Worm (Caenorhabditis elegans) whole organism, L1 larva: ENCODE data around the gene pir-1.

Experiments
- C16A3.4 ChIP-seq: fragments of 150-350 bp; optimal IDR thresholded peaks from 2 replicates; lab custom pipeline; 2014; ENCODE audit warnings: missing biosample characterization, missing genetic modification characterization
- C34B4.2 ChIP-seq: sonication (generic microtip); optimal IDR thresholded peaks from 2 replicates; lab custom pipeline; 2017; ENCODE audit warnings: mild to moderate bottlenecking, missing genetic modification characterization, missing compliant biosample characterization
- aha-1 ChIP-seq: fragments of 150-350 bp; optimal IDR thresholded peaks from 2 replicates; lab custom pipeline; 2014; ENCODE audit warnings: missing biosample characterization, missing genetic modification characterization
- alr-1 ChIP-seq: fragments of 200-800 bp; sonication (Bioruptor generic); optimal IDR thresholded peaks from 2 replicates; lab custom pipeline; 2018; ENCODE audit warnings: borderline replicate concordance, mild to moderate bottlenecking, missing genetic modification characterization, missing compliant biosample characterization
- aly-2 ChIP-seq: fragments of 150-350 bp; optimal IDR thresholded peaks from 2 replicates; lab custom pipeline; 2014; ENCODE audit warnings: missing biosample characterization, missing genetic modification characterization
- ceh-8 ChIP-seq: fragments of 200-800 bp; sonication (Bioruptor generic); optimal IDR thresholded peaks from 2 replicates; lab custom pipeline; 2018; ENCODE audit warnings: mild to moderate bottlenecking, missing genetic modification characterization, moderate library complexity, missing compliant biosample characterization
- ceh-82 ChIP-seq, 3 experiments: fragments of 150-350 bp in 1 of 3; sonication (generic microtip) in 2 of 3; optimal IDR thresholded peaks; 2 replicates each; lab custom pipeline; 2014 to 2017; ENCODE audit warnings: missing biosample characterization in 3 of 3, missing genetic modification characterization in 3 of 3
- ceh-90 ChIP-seq: sonication (generic microtip); optimal IDR thresholded peaks from 2 replicates; lab custom pipeline; 2016; ENCODE audit warnings: missing genetic modification characterization, missing compliant biosample characterization
- ces-1 ChIP-seq: fragments of 150-350 bp; optimal IDR thresholded peaks from 2 replicates; lab custom pipeline; 2014; ENCODE audit warnings: missing biosample characterization, missing genetic modification reagents, missing genetic modification characterization
- dsc-1 ChIP-seq: sonication (generic microtip); optimal IDR thresholded peaks from 2 replicates; lab custom pipeline; 2016; ENCODE audit warnings: mild to moderate bottlenecking, missing genetic modification characterization, missing compliant biosample characterization
- efl-1 ChIP-seq, 4 experiments: fragments of 150-350 bp; optimal IDR thresholded peaks in 3 of 4; peaks in 1 of 4; 1 replicate in 1 of 4; 2 replicates in 3 of 4; lab custom pipeline; 2014; ENCODE audit warnings: missing biosample characterization in 2 of 4, missing genetic modification characterization in 2 of 4, missing genetic modification reagents in 2 of 4
- efl-3 ChIP-seq: fragments of 200-800 bp; sonication (Bioruptor generic); optimal IDR thresholded peaks from 2 replicates; lab custom pipeline; 2018; ENCODE audit warnings: mild to moderate bottlenecking, missing genetic modification characterization, missing compliant biosample characterization
- egl-13 ChIP-seq: sonication (generic microtip); optimal IDR thresholded peaks from 2 replicates; lab custom pipeline; 2016; ENCODE audit warnings: missing genotype, missing genetic modification reagents, missing genetic modification characterization, missing compliant biosample characterization
- egl-27 ChIP-seq, 2 experiments: fragments of 150-350 bp in 1 of 2; sonication (generic microtip); optimal IDR thresholded peaks; 3 replicates each; lab custom pipeline; 2017 to 2018; ENCODE audit warnings: missing biosample characterization in 2 of 2, missing genetic modification characterization in 2 of 2, missing genetic modification reagents in 2 of 2
- elt-2 ChIP-seq: sonication (generic microtip); optimal IDR thresholded peaks from 2 replicates; lab custom pipeline; 2016; ENCODE audit warnings: missing genetic modification characterization, mild to moderate bottlenecking, inconsistent platforms, missing compliant biosample characterization, missing genetic modification reagents
- elt-3 ChIP-seq, 6 experiments: fragments of 150-350 bp in 1 of 6; sonication (generic microtip); optimal IDR thresholded peaks; 2 replicates each; lab custom pipeline; 2017 to 2018; ENCODE audit warnings: missing biosample characterization in 6 of 6, missing genetic modification characterization in 6 of 6, inconsistent platforms in 1 of 6
- ets-5 ChIP-seq: fragments of 200-800 bp; sonication (Bioruptor generic); IDR thresholded peaks from 2 replicates; pipeline ENCODE4 v1.3.6; 2022; ENCODE audit warnings: missing genetic modification characterization, missing compliant biosample characterization
- fkh-10 ChIP-seq: sonication (generic microtip); optimal IDR thresholded peaks from 2 replicates; lab custom pipeline; 2017; ENCODE audit warnings: missing biosample characterization, missing genetic modification reagents, missing genetic modification characterization
- fkh-4 ChIP-seq: sonication (generic microtip); optimal IDR thresholded peaks from 2 replicates; lab custom pipeline; 2016; ENCODE audit warnings: missing compliant biosample characterization, missing genetic modification characterization, borderline replicate concordance
- grh-1 ChIP-seq: fragments of 200-800 bp; sonication (Bioruptor generic); IDR thresholded peaks from 2 replicates; pipeline ENCODE4 v1.3.6; 2022; ENCODE audit warnings: missing genetic modification reagents, missing genetic modification characterization, missing compliant biosample characterization
- hlh-17 ChIP-seq: fragments of 200-800 bp; sonication (Bioruptor generic); optimal IDR thresholded peaks from 2 replicates; lab custom pipeline; 2018; ENCODE audit warnings: missing genetic modification characterization, mild to moderate bottlenecking, missing compliant biosample characterization, moderate library complexity, borderline replicate concordance
- hlh-4 ChIP-seq: sonication (generic microtip); optimal IDR thresholded peaks from 2 replicates; lab custom pipeline; 2016; ENCODE audit warnings: mild to moderate bottlenecking, missing genetic modification characterization, missing compliant biosample characterization
- hpl-2 ChIP-seq: fragments of 150-350 bp; optimal IDR thresholded peaks from 2 replicates; lab custom pipeline; 2014; ENCODE audit warnings: missing biosample characterization, missing genetic modification reagents, missing genetic modification characterization
- isw-1 ChIP-seq: fragments of 200-800 bp; sonication (Bioruptor generic); IDR thresholded peaks from 2 replicates; pipeline ENCODE4 v1.3.6; 2022; ENCODE audit warnings: missing genetic modification characterization, missing compliant biosample characterization
- jun-1 ChIP-seq: fragments of 150-350 bp; optimal IDR thresholded peaks from 2 replicates; lab custom pipeline; 2014; ENCODE audit warnings: missing biosample characterization, missing genetic modification reagents, missing genetic modification characterization
- lin-13 ChIP-seq: fragments of 150-350 bp; optimal IDR thresholded peaks from 2 replicates; lab custom pipeline; 2014; ENCODE audit warnings: missing biosample characterization, missing genetic modification reagents, missing genetic modification characterization
- lin-35 ChIP-seq, 2 experiments: fragments of 150-350 bp; optimal IDR thresholded peaks; 2 replicates each; lab custom pipeline; 2014; ENCODE audit warnings: missing biosample characterization in 2 of 2, missing genetic modification characterization in 2 of 2, missing genetic modification reagents in 2 of 2
- lin-39 ChIP-seq: fragments of 150-350 bp; optimal IDR thresholded peaks from 2 replicates; lab custom pipeline; 2014; ENCODE audit warnings: missing biosample characterization, missing genetic modification reagents, missing genetic modification characterization
- lsy-2 ChIP-seq, 2 experiments: fragments of 150-350 bp; optimal IDR thresholded peaks; 2 replicates each; lab custom pipeline; 2014; ENCODE audit warnings: missing biosample characterization in 2 of 2, missing genetic modification characterization in 2 of 2
- mab-9 ChIP-seq: fragments of 200-800 bp; sonication (Bioruptor generic); IDR thresholded peaks from 2 replicates; pipeline ENCODE4 v1.3.6; 2022; ENCODE audit warnings: missing genetic modification reagents, missing genetic modification characterization, missing compliant biosample characterization
- mdl-1 ChIP-seq, 2 experiments: fragments of 150-350 bp; optimal IDR thresholded peaks; 2 replicates each; lab custom pipeline; 2014 to 2017; ENCODE audit warnings: missing biosample characterization in 2 of 2, missing genetic modification characterization in 2 of 2, inconsistent platforms in 1 of 2
- mef-2 ChIP-seq: fragments of 150-350 bp; optimal IDR thresholded peaks from 2 replicates; lab custom pipeline; 2014; ENCODE audit warnings: missing biosample characterization, missing genetic modification characterization
- mep-1 ChIP-seq: fragments of 150-350 bp; optimal IDR thresholded peaks from 2 replicates; lab custom pipeline; 2014; ENCODE audit warnings: missing biosample characterization, missing genetic modification characterization
- nhr-11 ChIP-seq: fragments of 150-350 bp; optimal IDR thresholded peaks from 2 replicates; lab custom pipeline; 2014; ENCODE audit warnings: missing biosample characterization, missing genetic modification characterization
- nhr-12 ChIP-seq: sonication (generic microtip); optimal IDR thresholded peaks from 2 replicates; lab custom pipeline; 2017; ENCODE audit warnings: missing biosample characterization, missing genetic modification characterization
- nhr-47 ChIP-seq: sonication (generic microtip); optimal IDR thresholded peaks from 2 replicates; lab custom pipeline; 2016; ENCODE audit warnings: mild to moderate bottlenecking, missing genetic modification characterization, moderate library complexity, missing compliant biosample characterization
- nhr-71 ChIP-seq: sonication (generic microtip); optimal IDR thresholded peaks from 2 replicates; lab custom pipeline; 2016; ENCODE audit warnings: mild to moderate bottlenecking, missing genetic modification characterization, moderate library complexity, missing compliant biosample characterization
- nhr-76 ChIP-seq: sonication (generic microtip); optimal IDR thresholded peaks from 2 replicates; lab custom pipeline; 2017; ENCODE audit warnings: missing biosample characterization, missing genetic modification characterization
- nhr-90 ChIP-seq: sonication (generic microtip); optimal IDR thresholded peaks from 2 replicates; lab custom pipeline; 2016; ENCODE audit warnings: mild to moderate bottlenecking, missing genetic modification characterization, missing compliant biosample characterization; ENCODE audit not compliant: poor library complexity
- pax-3 ChIP-seq: fragments of 200-800 bp; sonication (Bioruptor generic); optimal IDR thresholded peaks from 2 replicates; lab custom pipeline; 2018; ENCODE audit warnings: mild to moderate bottlenecking, missing genetic modification characterization, moderate library complexity, missing compliant biosample characterization
- rnt-1 ChIP-seq: sonication (generic microtip); optimal IDR thresholded peaks from 2 replicates; lab custom pipeline; 2016; ENCODE audit warnings: mild to moderate bottlenecking, missing genetic modification characterization, moderate library complexity, missing compliant biosample characterization
- snpc-4 ChIP-seq: fragments of 150-350 bp; optimal IDR thresholded peaks from 2 replicates; lab custom pipeline; 2014; ENCODE audit warnings: missing biosample characterization, missing genetic modification characterization
- snu-23 ChIP-seq: sonication (generic microtip); optimal IDR thresholded peaks from 2 replicates; lab custom pipeline; 2016; ENCODE audit warnings: missing genetic modification characterization, missing compliant biosample characterization
- sup-37 ChIP-seq: fragments of 200-800 bp; sonication (Bioruptor generic); optimal IDR thresholded peaks from 2 replicates; lab custom pipeline; 2018; ENCODE audit warnings: mild to moderate bottlenecking, missing genetic modification characterization, missing compliant biosample characterization
- unc-62 ChIP-seq: fragments of 150-350 bp; optimal IDR thresholded peaks from 2 replicates; lab custom pipeline; 2014; ENCODE audit warnings: missing biosample characterization, missing genetic modification reagents, missing genetic modification characterization
- unc-98 ChIP-seq: fragments of 200-800 bp; sonication (Bioruptor generic); IDR thresholded peaks from 2 replicates; pipeline ENCODE4 v1.3.6; 2022; ENCODE audit warnings: missing genetic modification characterization, missing compliant biosample characterization
- zip-4 ChIP-seq: fragments of 200-800 bp; sonication (Bioruptor generic); optimal IDR thresholded peaks from 2 replicates; lab custom pipeline; 2018; ENCODE audit warnings: mild to moderate bottlenecking, missing genetic modification characterization, moderate library complexity, missing compliant biosample characterization

Gene pir-1

DNA sequence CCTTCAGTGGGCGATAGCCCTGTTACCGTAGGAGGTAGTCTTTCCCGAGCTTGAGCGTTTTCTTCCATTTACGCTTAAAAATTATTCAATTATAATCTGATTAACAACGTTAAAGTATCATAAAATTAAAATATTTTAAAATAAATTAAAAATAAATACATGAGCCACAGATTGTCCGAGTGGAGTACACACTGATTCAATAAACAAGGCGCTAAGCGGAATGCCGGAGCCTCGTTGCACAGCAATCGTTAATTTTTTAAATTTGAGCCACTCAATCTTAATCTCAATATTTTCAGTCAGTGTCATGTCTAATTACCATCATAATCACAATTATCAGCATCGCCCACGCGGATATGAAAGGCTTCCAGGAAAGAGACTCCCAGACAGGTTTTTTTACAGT is at the start of gene pir-1, which contains the start of gene sec-5 (continued):
- TF ChIP-seq elt-2 (tag; lab: Kevin White, UChicago): no peak
- no peak for TF ChIP-seq nhr-11 (tag; lab: Kevin White, UChicago)
- no peak for TF ChIP-seq nhr-12 (tag; lab: Kevin White, UChicago)
- TF ChIP-seq ces-1 (GFP tag; lab: Kevin White, UChicago): no peak
- no peak for TF ChIP-seq ceh-8 (GFP tag; lab: Kevin White, UChicago)
- peak; percentile 28 for TF ChIP-seq isw-1
- TF ChIP-seq lsy-2 (tag; optimal IDR thresholded peaks at IDR 0.05; lab: Kevin White, UChicago): peak; percentile 65 to 74
- TF ChIP-seq snu-23 (GFP tag; lab: Kevin White, UChicago): peak; percentile 56
- TF ChIP-seq ets-5: no peak
- no peak for TF ChIP-seq efl-3
- TF ChIP-seq C16A3.4 (tag; lab: Kevin White, UChicago): peak; percentile 20
- no peak for TF ChIP-seq mdl-1 (tag; optimal IDR thresholded peaks at IDR 0.05; lab: Kevin White, UChicago)
- no peak for TF ChIP-seq dsc-1 (tag; lab: Kevin White, UChicago)
- TF ChIP-seq snpc-4 (tag; lab: Kevin White, UChicago): no peak
- no peak for TF ChIP-seq hlh-4 (tag; lab: Kevin White, UChicago)
- TF ChIP-seq fkh-10 (GFP tag; lab: Kevin White, UChicago): no peak
- TF ChIP-seq lin-39: no peak
- no peak for TF ChIP-seq alr-1
- TF ChIP-seq nhr-47 (tag; lab: Kevin White, UChicago): peak; percentile 54
- no peak for TF ChIP-seq jun-1
- TF ChIP-seq egl-13 (tag; lab: Kevin White, UChicago): no peak
- TF ChIP-seq lin-13 (GFP tag; lab: Kevin White, UChicago): no peak
- peak; percentile 71 for TF ChIP-seq mep-1 (tag; lab: Kevin White, UChicago)
- TF ChIP-seq ceh-90 (tag; lab: Kevin White, UChicago): no peak
- TF ChIP-seq mab-9 (GFP tag; lab: Robert Waterston, UW): no peak
- TF ChIP-seq ceh-82 (tag; optimal IDR thresholded peaks at IDR 0.05; lab: Kevin White, UChicago): peak; percentile 17 to 38 (median 31)
- TF ChIP-seq aly-2: no peak
- TF ChIP-seq nhr-76 (tag; lab: Kevin White, UChicago): no peak
- TF ChIP-seq sup-37 (GFP tag; lab: Kevin White, UChicago): no peak
- TF ChIP-seq unc-98 (GFP tag; lab: Robert Waterston, UW): no peak
- no peak for TF ChIP-seq fkh-4 (tag; lab: Kevin White, UChicago)

DNA sequence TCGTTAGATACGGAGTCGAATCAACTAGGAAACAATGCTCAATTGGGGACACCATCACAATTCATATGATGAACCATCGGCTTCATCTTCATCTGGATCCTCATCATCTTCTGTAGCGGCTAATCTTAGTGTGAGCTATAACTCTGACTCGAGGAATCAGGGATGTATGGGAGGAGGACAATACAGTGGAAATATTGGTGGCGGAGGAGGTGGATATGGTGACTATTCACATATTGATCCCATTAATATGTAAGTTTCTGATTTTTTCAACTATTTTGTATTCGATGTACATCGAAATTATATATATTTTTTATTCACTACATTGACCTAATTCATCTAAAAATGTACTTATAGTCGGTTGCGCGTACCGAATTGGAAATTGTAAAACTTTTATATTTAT is 49.7 kb upstream of the pir-1 start:
- TF ChIP-seq C34B4.2 (tag; lab: Kevin White, UChicago) (no peak), efl-1 (optimal IDR thresholded peaks at IDR 0.05; lab: Kevin White, UChicago) (no peak), efl-1 (GFP tag; optimal IDR thresholded peaks at IDR 0.05 in 1 of 2; lab: Kevin White, UChicago) (peak in 1 of 2 experiments; percentile 20), zip-4 (GFP tag; lab: Kevin White, UChicago) (no peak), ceh-82 (tag; optimal IDR thresholded peaks at IDR 0.05; lab: Kevin White, UChicago) (no peak), grh-1 (GFP tag; lab: Robert Waterston, UW) (no peak)

DNA sequence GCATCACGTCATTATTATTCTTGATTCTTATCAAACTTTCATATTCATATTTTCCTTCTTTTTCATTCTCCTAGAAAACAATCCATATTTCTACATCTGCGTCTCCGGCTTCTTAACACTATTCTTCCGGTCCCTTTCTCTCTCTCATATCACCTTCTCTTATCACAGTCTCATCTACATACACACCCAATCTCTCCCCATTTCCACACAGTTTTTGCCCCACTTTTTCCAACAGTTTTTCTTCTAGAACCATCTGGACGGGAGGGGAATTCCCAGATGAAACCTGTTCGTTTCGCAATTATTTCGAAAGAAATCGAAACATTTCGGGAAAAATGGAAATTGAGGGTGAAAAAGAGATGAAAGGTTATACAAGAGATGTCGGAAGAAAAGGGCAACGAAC is 49.0 kb upstream of the pir-1 start:
- peak; percentile 32 for TF ChIP-seq nhr-71
- peak in 1 of 3 experiments; percentile 22 for TF ChIP-seq ceh-82 (tag; optimal IDR thresholded peaks at IDR 0.05; lab: Kevin White, UChicago)
- TF ChIP-seq egl-27 (tag; optimal IDR thresholded peaks at IDR 0.05; lab: Kevin White, UChicago): no peak
- peak; percentile 50 for TF ChIP-seq grh-1 (GFP tag; lab: Robert Waterston, UW)
- no peak for TF ChIP-seq rnt-1 (tag; lab: Kevin White, UChicago)
- peak; percentile 5 for TF ChIP-seq C16A3.4 (tag; lab: Kevin White, UChicago)
- TF ChIP-seq hlh-17 (GFP tag; lab: Kevin White, UChicago): no peak
- no peak for TF ChIP-seq pax-3 (tag; lab: Kevin White, UChicago)
- TF ChIP-seq snpc-4 (tag; lab: Kevin White, UChicago): no peak
- no peak for TF ChIP-seq aly-2
- TF ChIP-seq aha-1 (tag; lab: Kevin White, UChicago): no peak
- no peak for TF ChIP-seq nhr-76 (tag; lab: Kevin White, UChicago)
- no peak for TF ChIP-seq unc-62 (GFP tag; lab: Kevin White, UChicago)
- TF ChIP-seq lin-35 (GFP tag; optimal IDR thresholded peaks at IDR 0.05; lab: Kevin White, UChicago): peak in 1 of 2 experiments; percentile 57
- TF ChIP-seq elt-3 (tag; optimal IDR thresholded peaks at IDR 0.05; lab: Kevin White, UChicago): peak in 4 of 6 experiments; percentile 15 to 93 (median 91)
- no peak for TF ChIP-seq fkh-4 (tag; lab: Kevin White, UChicago)
- TF ChIP-seq mef-2 (tag; lab: Kevin White, UChicago): no peak
- no peak for TF ChIP-seq ceh-8 (GFP tag; lab: Kevin White, UChicago)
- no peak for TF ChIP-seq hlh-4 (tag; lab: Kevin White, UChicago)
- TF ChIP-seq nhr-11 (tag; lab: Kevin White, UChicago): no peak
- TF ChIP-seq hpl-2: no peak
- TF ChIP-seq nhr-90 (tag; lab: Kevin White, UChicago): peak; percentile 7
- TF ChIP-seq unc-98 (GFP tag; lab: Robert Waterston, UW): no peak
- no peak for TF ChIP-seq sup-37 (GFP tag; lab: Kevin White, UChicago)
